Worm (Caenorhabditis elegans): ENCODE data around the gene F54F7.10.
A peak's percentile ranks its signal among the peaks of the same experiment; 100 is the strongest.

The F54F7.10 gene

DNA sequence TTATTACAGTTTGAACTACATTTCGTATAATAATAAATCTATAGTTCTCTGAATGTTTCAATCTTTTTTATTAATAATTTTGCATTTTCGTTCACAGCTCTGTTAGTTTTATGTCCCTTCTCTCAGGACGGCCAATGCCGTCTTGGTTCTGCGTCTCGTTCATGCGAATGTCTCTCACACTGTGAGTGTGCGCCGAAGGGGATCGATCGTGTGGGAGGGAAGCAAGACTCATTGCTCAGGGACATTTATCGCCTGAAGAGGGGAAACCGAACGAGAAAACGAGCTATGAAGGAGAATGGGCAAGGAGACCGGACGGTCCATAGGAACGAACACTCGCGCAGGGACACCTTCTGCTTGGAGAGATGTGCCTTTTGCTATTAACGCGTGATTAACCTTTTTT, 35.6 kb downstream of the F54F7.10 start:
- no peak for TF ChIP-seq hmg-11 (tag; optimal IDR thresholded peaks at IDR 0.05)
- TF ChIP-seq lin-39 (tag; optimal IDR thresholded peaks at IDR 0.05): peak; percentile 54
- no peak for TF ChIP-seq elt-1 (tag; optimal IDR thresholded peaks at IDR 0.05)
- TF ChIP-seq ceh-16 (tag; optimal IDR thresholded peaks at IDR 0.05): no peak
- TF ChIP-seq nfya-1 (tag; optimal IDR thresholded peaks at IDR 0.05; ENCODE audit: insufficient read depth): no peak
- peak; percentile 72 for TF ChIP-seq ceh-28 (tag; optimal IDR thresholded peaks at IDR 0.05)
- no peak for TF ChIP-seq ceh-9 (tag; optimal IDR thresholded peaks at IDR 0.05)

DNA sequence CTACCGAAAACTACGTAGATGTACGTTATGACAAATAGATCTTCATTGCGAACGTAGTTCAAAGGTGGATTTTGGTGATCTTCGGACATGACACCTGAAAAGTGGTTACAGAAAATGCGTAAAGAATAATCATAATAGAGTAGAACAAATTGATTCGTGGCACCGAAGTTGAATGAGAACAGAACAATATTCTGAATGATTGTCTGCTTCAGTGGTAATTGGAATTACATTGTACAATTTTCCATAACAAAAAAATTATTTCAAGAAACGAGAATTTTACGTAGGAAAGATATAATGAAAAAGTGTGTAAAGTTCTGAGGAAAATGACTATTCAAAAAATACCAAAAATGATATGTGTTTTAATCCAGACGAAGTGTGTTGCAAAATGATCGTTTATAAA, 39.3 kb downstream of the F54F7.10 start, which contains the start of gene Y62H9A.10:
Gene Y62H9A.10, minus strand, starts transcription at position 101 of the 400 bp plus-strand sequence.
- no peak for TF ChIP-seq ceh-28 (tag; optimal IDR thresholded peaks at IDR 0.05)
- TF ChIP-seq nhr-77 (tag; optimal IDR thresholded peaks at IDR 0.05): no peak
- no peak for TF ChIP-seq ztf-11 (tag; optimal IDR thresholded peaks at IDR 0.05)

DNA sequence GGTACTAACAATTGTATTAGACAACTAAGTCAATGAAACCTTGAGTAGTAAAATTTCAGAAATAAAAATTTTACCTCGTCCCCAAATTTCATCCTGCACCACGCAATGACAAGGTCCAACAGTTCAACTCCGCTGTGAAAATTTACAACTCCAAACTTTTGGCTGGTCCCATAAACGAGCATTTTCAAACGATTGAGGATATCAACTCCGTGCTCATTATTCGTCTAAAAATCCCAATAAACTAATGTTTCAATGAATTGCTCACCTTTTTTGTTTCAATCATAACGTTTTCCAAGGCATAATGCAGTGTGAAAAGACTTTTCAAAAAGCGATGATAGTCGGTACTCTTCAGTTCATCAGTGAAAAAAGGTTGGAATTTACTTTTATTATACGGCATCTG, 43.2 kb downstream of the F54F7.10 start:
- no peak for TF ChIP-seq pha-4 (tag; optimal IDR thresholded peaks at IDR 0.05)
- no peak for TF ChIP-seq nhr-11 (tag; optimal IDR thresholded peaks at IDR 0.05)
- TF ChIP-seq zag-1 (tag; optimal IDR thresholded peaks at IDR 0.05): no peak
- TF ChIP-seq fkh-2 (tag; optimal IDR thresholded peaks at IDR 0.05): no peak
- no peak for TF ChIP-seq nhr-67 (tag; optimal IDR thresholded peaks at IDR 0.05)
- no peak for TF ChIP-seq elt-3 (tag; optimal IDR thresholded peaks at IDR 0.05)
- no peak for TF ChIP-seq mml-1 (tag; optimal IDR thresholded peaks at IDR 0.05)
- TF ChIP-seq nhr-12 (tag; optimal IDR thresholded peaks at IDR 0.05): no peak

DNA sequence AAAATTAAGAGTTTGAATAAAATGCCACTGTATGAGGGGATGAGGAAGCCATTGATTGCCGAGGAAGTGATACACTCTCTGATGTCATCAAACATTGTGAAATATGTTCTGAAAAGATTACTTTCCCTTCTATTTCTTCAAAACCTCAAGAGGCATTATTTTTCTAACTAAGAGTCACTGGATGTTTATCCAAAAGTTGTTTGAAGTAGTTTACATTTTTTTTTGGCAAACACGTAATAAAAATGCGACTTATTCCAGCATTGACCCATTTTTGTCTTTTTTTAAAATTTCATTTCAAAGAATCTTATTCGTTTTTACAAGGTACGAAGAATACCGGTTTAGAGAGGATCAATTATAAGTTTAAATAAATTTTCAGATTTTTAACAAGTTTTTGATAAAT, 43.9 kb downstream of the F54F7.10 start, which contains the start of gene Y62H9A.11:
Gene Y62H9A.11, minus strand, starts transcription at position 101 of the 400 bp plus-strand sequence.
- TF ChIP-seq nhr-11 (tag; optimal IDR thresholded peaks at IDR 0.05) (no peak), nhr-25 (tag; optimal IDR thresholded peaks at IDR 0.05) (no peak), daf-12 (tag; optimal IDR thresholded peaks at IDR 0.05) (no peak), aly-2 (tag; optimal IDR thresholded peaks at IDR 0.05) (no peak), mdl-1 (tag; optimal IDR thresholded peaks at IDR 0.05) (no peak), unc-39 (tag; optimal IDR thresholded peaks at IDR 0.05) (no peak), ceh-82 (tag; optimal IDR thresholded peaks at IDR 0.05) (no peak)

DNA sequence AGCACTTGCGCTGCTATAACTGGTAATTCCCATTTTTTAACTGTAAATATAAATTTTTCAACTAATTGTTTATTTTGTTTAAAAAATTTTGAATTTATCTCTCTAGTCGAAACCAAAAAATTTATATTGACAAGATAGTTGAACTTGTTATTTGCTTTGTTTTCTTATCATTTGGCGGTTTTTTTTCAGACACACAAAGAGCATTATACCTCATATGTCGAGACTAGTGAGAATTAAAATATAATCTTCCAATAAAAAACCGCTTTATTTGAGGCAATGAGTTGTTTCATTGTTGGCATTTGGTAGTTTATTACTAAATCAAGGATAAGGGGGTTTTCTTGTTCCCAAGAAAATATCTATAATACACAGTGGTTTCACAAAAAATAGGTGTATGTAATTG, 44.8 kb downstream of the F54F7.10 start:
- TF ChIP-seq elt-2 (tag; optimal IDR thresholded peaks at IDR 0.05) (peak; percentile 56), egl-5 (tag; optimal IDR thresholded peaks at IDR 0.05) (no peak), pha-4 (tag; optimal IDR thresholded peaks at IDR 0.05) (peak; percentile 41)

DNA sequence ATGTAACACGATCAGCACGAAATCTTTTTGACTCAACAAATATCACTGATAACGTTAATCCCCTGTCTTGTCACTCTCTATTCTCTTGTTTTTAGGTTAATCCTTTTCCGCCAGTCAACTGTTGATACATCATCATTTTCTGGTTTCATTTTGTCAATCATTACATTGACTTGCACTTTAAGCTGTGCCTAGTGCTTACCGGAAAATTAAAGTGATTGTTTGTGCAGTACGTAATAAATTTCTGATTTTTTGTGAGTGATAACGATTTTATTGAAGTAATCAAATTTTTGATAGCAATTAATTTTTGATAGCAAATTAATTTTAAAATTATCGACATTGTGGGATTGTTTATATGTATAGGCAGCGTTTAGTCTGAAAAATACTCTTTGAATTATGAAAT, 45.8 kb downstream of the F54F7.10 start:
- TF ChIP-seq nhr-67 (tag; optimal IDR thresholded peaks at IDR 0.05) (no peak), skn-1 (tag; optimal IDR thresholded peaks at IDR 0.05) (peak; percentile 7), fos-1 (tag; optimal IDR thresholded peaks at IDR 0.05) (no peak), jun-1 (tag; optimal IDR thresholded peaks at IDR 0.05) (no peak), elt-2 (tag; optimal IDR thresholded peaks at IDR 0.05) (peak; percentile 89), pqm-1 (tag; optimal IDR thresholded peaks at IDR 0.05) (peak; percentile 80), pha-4 (tag; optimal IDR thresholded peaks at IDR 0.05) (peak; percentile 37)

DNA sequence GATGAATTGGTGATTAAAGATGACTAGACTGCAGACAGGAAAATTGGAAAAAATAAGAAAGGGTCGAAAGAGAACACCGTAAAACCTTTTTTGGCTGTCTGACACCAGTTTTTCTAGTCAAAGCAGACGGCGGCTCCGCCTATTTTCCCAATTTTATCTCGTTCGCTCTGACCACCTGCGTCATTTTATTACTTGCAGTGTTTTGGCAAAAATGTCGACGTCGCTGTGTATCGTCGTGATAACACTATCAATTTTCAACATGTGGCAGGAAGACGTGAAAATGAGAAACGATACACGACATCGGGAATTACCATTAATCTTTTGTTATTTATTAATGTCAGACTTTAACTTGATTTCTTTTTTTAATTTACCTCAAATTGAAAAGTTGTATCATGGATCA, 46.6 kb downstream of the F54F7.10 start, which contains the start of gene Y62H9A.15:
Gene Y62H9A.15, minus strand, starts transcription at position 100 of the 400 bp plus-strand sequence.
- peak; percentile 73 for TF ChIP-seq elt-2 (tag; optimal IDR thresholded peaks at IDR 0.05)
- TF ChIP-seq unc-62 (GFP tag; optimal IDR thresholded peaks at IDR 0.05): no peak

DNA sequence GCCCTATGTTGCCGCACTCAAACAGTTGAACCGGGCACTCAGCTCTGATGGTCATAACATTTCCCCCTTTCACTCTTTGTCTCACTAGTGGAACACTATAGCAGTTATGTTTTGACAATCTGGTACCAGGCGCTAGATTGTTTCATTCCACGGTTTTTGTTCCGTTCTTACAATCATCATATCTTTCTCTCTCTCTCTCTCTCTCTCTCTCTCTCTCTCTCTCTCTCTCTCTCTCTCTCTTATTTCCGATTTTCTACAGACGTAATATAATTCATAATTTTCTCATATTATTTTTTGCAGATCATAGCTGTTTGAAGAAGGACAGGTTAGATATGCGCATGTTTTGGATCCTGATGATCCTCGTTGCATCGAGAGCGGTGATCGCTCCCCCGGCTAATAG, 50.4 kb downstream of the F54F7.10 start, which contains the start of gene Y62H9A.12:
Gene Y62H9A.12, plus strand, starts transcription at position 301 of the 400 bp plus-strand sequence.
- TF ChIP-seq elt-1 (tag; optimal IDR thresholded peaks at IDR 0.05) (no peak), fos-1 (tag; optimal IDR thresholded peaks at IDR 0.05) (no peak), ceh-9 (tag; optimal IDR thresholded peaks at IDR 0.05) (no peak), jun-1 (tag; optimal IDR thresholded peaks at IDR 0.05) (no peak), zag-1 (tag; optimal IDR thresholded peaks at IDR 0.05) (no peak), lin-39 (tag; optimal IDR thresholded peaks at IDR 0.05) (no peak), elt-2 (tag; optimal IDR thresholded peaks at IDR 0.05) (no peak), ceh-16 (tag; optimal IDR thresholded peaks at IDR 0.05) (no peak), ceh-82 (tag; optimal IDR thresholded peaks at IDR 0.05) (no peak), ztf-4 (tag; optimal IDR thresholded peaks at IDR 0.05) (no peak), nhr-77 (tag; optimal IDR thresholded peaks at IDR 0.05) (no peak), mml-1 (tag; optimal IDR thresholded peaks at IDR 0.05) (no peak), nfya-1 (tag; optimal IDR thresholded peaks at IDR 0.05; ENCODE audit: insufficient read depth) (no peak), unc-39 (tag; optimal IDR thresholded peaks at IDR 0.05) (no peak), ZK546.5 (tag; optimal IDR thresholded peaks at IDR 0.05) (no peak), nhr-25 (tag; optimal IDR thresholded peaks at IDR 0.05) (no peak), nhr-76 (tag; optimal IDR thresholded peaks at IDR 0.05) (no peak), ceh-28 (tag; optimal IDR thresholded peaks at IDR 0.05) (no peak), egl-5 (tag; optimal IDR thresholded peaks at IDR 0.05) (no peak)
